Worm (Caenorhabditis elegans) whole organism, young adult: Measurements from ENCODE around the gene fahd-1.

Source experiments
- B0035.1 ChIP-seq: sonication (generic microtip); optimal IDR thresholded peaks from 2 replicates; lab custom pipeline; 2016; ENCODE audit warnings: missing genetic modification characterization, mild to moderate bottlenecking, missing compliant biosample characterization, missing genotype, missing genetic modification reagents
- B0261.1 ChIP-seq: sonication (generic microtip); optimal IDR thresholded peaks from 2 replicates; lab custom pipeline; 2016; ENCODE audit warnings: mild to moderate bottlenecking, missing genetic modification characterization, moderate library complexity, missing compliant biosample characterization
- C17E4.6 ChIP-seq: fragments of 200-800 bp; sonication (Bioruptor generic); IDR thresholded peaks from 2 replicates; pipeline ENCODE4 v1.3.6; 2022; ENCODE audit warnings: missing genetic modification reagents, missing genetic modification characterization, missing compliant biosample characterization
- F23B12.7 ChIP-seq: sonication (generic microtip); optimal IDR thresholded peaks from 2 replicates; lab custom pipeline; 2017; ENCODE audit warnings: missing genetic modification characterization, mild to moderate bottlenecking, missing compliant biosample characterization, antibody characterized with exemption, moderate library complexity; ENCODE audit not compliant: insufficient read depth
- F52B5.7 ChIP-seq: sonication (generic microtip); optimal IDR thresholded peaks from 2 replicates; lab custom pipeline; 2016; ENCODE audit warnings: mild to moderate bottlenecking, missing genetic modification characterization, missing compliant biosample characterization
- T07F8.4 ChIP-seq: sonication (generic microtip); optimal IDR thresholded peaks from 2 replicates; lab custom pipeline; 2016; ENCODE audit warnings: mild to moderate bottlenecking, missing genetic modification characterization, moderate library complexity, missing compliant biosample characterization
- Y53F4B.3 ChIP-seq: fragments of 200-800 bp; sonication (Bioruptor generic); IDR thresholded peaks from 2 replicates; pipeline ENCODE4 v1.3.6; 2022; ENCODE audit warnings: missing genetic modification reagents, missing genetic modification characterization, missing compliant biosample characterization
- Y53G8AR.9 ChIP-seq: fragments of 200-800 bp; sonication (Bioruptor generic); conservative IDR thresholded peaks from 2 replicates; pipeline ENCODE4 v1.3.6; 2022; ENCODE audit warnings: missing genetic modification reagents, missing genetic modification characterization, missing compliant biosample characterization
- Y67H2A.10 ChIP-seq: fragments of 200-800 bp; sonication (Bioruptor generic); conservative IDR thresholded peaks from 2 replicates; pipeline ENCODE4 v1.3.6; 2022; ENCODE audit warnings: missing genetic modification reagents, missing genetic modification characterization, missing compliant biosample characterization
- ZK185.1 ChIP-seq: sonication (generic microtip); optimal IDR thresholded peaks from 2 replicates; lab custom pipeline; 2016; ENCODE audit warnings: mild to moderate bottlenecking, missing genetic modification characterization, missing compliant biosample characterization; ENCODE audit not compliant: poor library complexity, severe bottlenecking
- aptf-3 ChIP-seq: fragments of 200-800 bp; sonication (Bioruptor generic); IDR thresholded peaks from 2 replicates; pipeline ENCODE4 v1.3.6; 2022; ENCODE audit warnings: missing genetic modification characterization, missing compliant biosample characterization
- athp-1 ChIP-seq: sonication (generic microtip); optimal IDR thresholded peaks from 2 replicates; lab custom pipeline; 2017; ENCODE audit warnings: mild to moderate bottlenecking, missing genetic modification characterization, missing compliant biosample characterization
- ceh-100 ChIP-seq: fragments of 200-800 bp; sonication (Bioruptor generic); IDR thresholded peaks from 2 replicates; pipeline ENCODE4 v1.3.6; 2022; ENCODE audit warnings: missing genetic modification reagents, missing genetic modification characterization, missing compliant biosample characterization
- ceh-79 ChIP-seq: sonication (generic microtip); optimal IDR thresholded peaks from 2 replicates; lab custom pipeline; 2017; ENCODE audit warnings: mild to moderate bottlenecking, missing genetic modification characterization, missing compliant biosample characterization
- chd-7 ChIP-seq: sonication (generic microtip); optimal IDR thresholded peaks from 2 replicates; lab custom pipeline; 2016; ENCODE audit warnings: mild to moderate bottlenecking, missing genetic modification characterization, moderate library complexity, missing compliant biosample characterization
- die-1 ChIP-seq: sonication (generic microtip); optimal IDR thresholded peaks from 2 replicates; lab custom pipeline; 2016; ENCODE audit warnings: missing genotype, mild to moderate bottlenecking, missing genetic modification characterization, missing compliant biosample characterization
- dpff-1 ChIP-seq: sonication (generic microtip); optimal IDR thresholded peaks from 2 replicates; lab custom pipeline; 2017; ENCODE audit warnings: mild to moderate bottlenecking, missing genetic modification characterization, missing compliant biosample characterization
- egl-44 ChIP-seq: fragments of 200-800 bp; sonication (Bioruptor generic); IDR thresholded peaks from 2 replicates; pipeline ENCODE4 v1.3.6; 2022; ENCODE audit warnings: missing genetic modification reagents, missing genetic modification characterization, missing compliant biosample characterization
- ekl-4 ChIP-seq: fragments of 200-800 bp; sonication (Bioruptor generic); IDR thresholded peaks from 2 replicates; pipeline ENCODE4 v1.3.6; 2022; ENCODE audit warnings: missing genetic modification reagents, missing genetic modification characterization, missing compliant biosample characterization
- hlh-26 ChIP-seq: fragments of 200-800 bp; sonication (Bioruptor generic); conservative IDR thresholded peaks from 2 replicates; pipeline ENCODE4 v1.3.6; 2022; ENCODE audit warnings: missing genetic modification reagents, missing genetic modification characterization, missing compliant biosample characterization
- hmg-20 ChIP-seq: fragments of 200-800 bp; sonication (Bioruptor generic); IDR thresholded peaks from 2 replicates; pipeline ENCODE4 v1.3.6; 2022; ENCODE audit warnings: missing genetic modification reagents, missing genetic modification characterization, missing compliant biosample characterization
- hrde-1 ChIP-seq: sonication (generic microtip); optimal IDR thresholded peaks from 2 replicates; lab custom pipeline; 2016; ENCODE audit warnings: missing genetic modification characterization, mild to moderate bottlenecking, missing compliant biosample characterization, moderate library complexity, missing genotype, missing genetic modification reagents, borderline replicate concordance
- lag-1 ChIP-seq: fragments of 200-800 bp; sonication (Bioruptor generic); IDR thresholded peaks from 2 replicates; pipeline ENCODE4 v1.3.6; 2022; ENCODE audit warnings: missing genetic modification reagents, missing genetic modification characterization, missing compliant biosample characterization
- let-607 ChIP-seq, 2 experiments: fragments of 200-800 bp in 1 of 2; sonication (Bioruptor generic) in 1 of 2; sonication (generic microtip) in 1 of 2; optimal IDR thresholded peaks; 2 replicates each; lab custom pipeline; 2016 to 2018; ENCODE audit warnings: mild to moderate bottlenecking in 2 of 2, missing compliant biosample characterization in 2 of 2, missing genetic modification characterization in 2 of 2, moderate library complexity in 2 of 2, missing genotype in 1 of 2
- lin-35 ChIP-seq, 3 experiments: fragments of 150-350 bp in 2 of 3; sonication (generic microtip) in 1 of 3; optimal IDR thresholded peaks; 2 replicates each; lab custom pipeline; 2014 to 2018; ENCODE audit warnings: missing biosample characterization in 3 of 3, missing genetic modification characterization in 3 of 3, missing genetic modification reagents in 3 of 3
- lsl-1 ChIP-seq: fragments of 200-800 bp; sonication (Bioruptor generic); optimal IDR thresholded peaks from 2 replicates; lab custom pipeline; 2018; ENCODE audit warnings: mild to moderate bottlenecking, missing genetic modification characterization, moderate library complexity, missing compliant biosample characterization
- madf-10 ChIP-seq: sonication (generic microtip); optimal IDR thresholded peaks from 2 replicates; lab custom pipeline; 2016; ENCODE audit warnings: mild to moderate bottlenecking, missing genetic modification characterization, missing compliant biosample characterization
- madf-8 ChIP-seq: fragments of 200-800 bp; sonication (Bioruptor generic); conservative IDR thresholded peaks from 2 replicates; pipeline ENCODE4 v1.3.6; 2022; ENCODE audit warnings: missing genetic modification reagents, missing genetic modification characterization, missing compliant biosample characterization
- mes-4 ChIP-seq: sonication (generic microtip); optimal IDR thresholded peaks from 2 replicates; lab custom pipeline; 2016; ENCODE audit warnings: missing genotype, missing genetic modification characterization, missing compliant biosample characterization
- mxl-1 ChIP-seq: sonication (generic microtip); optimal IDR thresholded peaks from 2 replicates; lab custom pipeline; 2016; ENCODE audit warnings: missing genetic modification characterization, missing compliant biosample characterization
- nfyb-1 ChIP-seq: fragments of 200-800 bp; sonication (Bioruptor generic); IDR thresholded peaks from 2 replicates; pipeline ENCODE4 v1.3.6; 2022; ENCODE audit warnings: missing genetic modification reagents, missing genetic modification characterization, missing compliant biosample characterization
- repo-1 ChIP-seq: sonication (generic microtip); optimal IDR thresholded peaks from 2 replicates; lab custom pipeline; 2017; ENCODE audit warnings: mild to moderate bottlenecking, missing genetic modification characterization, missing compliant biosample characterization
- sdz-38 ChIP-seq: sonication (generic microtip); optimal IDR thresholded peaks from 2 replicates; lab custom pipeline; 2016; ENCODE audit warnings: missing genotype, missing genetic modification characterization, missing compliant biosample characterization
- snpc-1.3 ChIP-seq: sonication (generic microtip); optimal IDR thresholded peaks from 2 replicates; lab custom pipeline; 2017; ENCODE audit warnings: missing genetic modification characterization, mild to moderate bottlenecking, missing compliant biosample characterization, antibody characterized with exemption, moderate library complexity, missing genotype, missing genetic modification reagents; ENCODE audit not compliant: insufficient read depth
- somi-1 ChIP-seq: fragments of 200-800 bp; sonication (Bioruptor generic); optimal IDR thresholded peaks from 2 replicates; lab custom pipeline; 2018; ENCODE audit warnings: mild to moderate bottlenecking, missing genetic modification characterization, missing compliant biosample characterization
- tlf-1 ChIP-seq: fragments of 200-800 bp; sonication (Bioruptor generic); optimal IDR thresholded peaks from 2 replicates; lab custom pipeline; 2018; ENCODE audit warnings: mild to moderate bottlenecking, missing genetic modification characterization, missing compliant biosample characterization
- unc-130 ChIP-seq: sonication (generic microtip); optimal IDR thresholded peaks from 2 replicates; lab custom pipeline; 2016; ENCODE audit warnings: missing genetic modification reagents, missing genetic modification characterization, missing compliant biosample characterization
- ztf-18 ChIP-seq: sonication (generic microtip); optimal IDR thresholded peaks from 2 replicates; lab custom pipeline; 2016; ENCODE audit warnings: missing genotype, mild to moderate bottlenecking, missing genetic modification characterization, missing compliant biosample characterization
- ztf-26 ChIP-seq: sonication (generic microtip); optimal IDR thresholded peaks from 2 replicates; lab custom pipeline; 2017; ENCODE audit warnings: missing genetic modification characterization, missing compliant biosample characterization
- ztf-28 ChIP-seq: fragments of 200-800 bp; sonication (Bioruptor generic); IDR thresholded peaks from 2 replicates; pipeline ENCODE4 v1.3.6; 2022; ENCODE audit warnings: missing genetic modification reagents, missing genetic modification characterization, missing compliant biosample characterization
- ztf-6 ChIP-seq: fragments of 200-800 bp; sonication (Bioruptor generic); IDR thresholded peaks from 2 replicates; pipeline ENCODE4 v1.3.6; 2022; ENCODE audit warnings: missing genetic modification reagents, missing genetic modification characterization, missing compliant biosample characterization

The fahd-1 gene

ce11 chrIII:7896925-7897324, 4.9 kb downstream of the fahd-1 start, which contains the start of gene ZK688.10 (continued):
- TF ChIP-seq ztf-18 (tag; lab: Kevin White, UChicago) = no peak

ce11 chrIII:7897733-7898132, 5.7 kb downstream of the fahd-1 start:
- TF ChIP-seq somi-1 (GFP tag; lab: Kevin White, UChicago) (peak; percentile 19), let-607 (tag; optimal IDR thresholded peaks at IDR 0.05; lab: Kevin White, UChicago) (no peak), nfyb-1 (no peak), dpff-1 (no peak), madf-10 (tag; lab: Kevin White, UChicago) (no peak)

- TF ChIP-seq F52B5.7 (tag; lab: Kevin White, UChicago) (no peak), Y53F4B.3 (GFP tag; lab: Robert Waterston, UW) (no peak), ztf-28 (GFP tag; lab: Robert Waterston, UW) (no peak), C17E4.6 (GFP tag; lab: Robert Waterston, UW) (no peak), ceh-79 (tag; lab: Kevin White, UChicago) (no peak), chd-7 (tag; lab: Kevin White, UChicago) (no peak), lag-1 (GFP tag; lab: Robert Waterston, UW) (no peak), repo-1 (no peak), unc-130 (GFP tag; lab: Kevin White, UChicago) (no peak), mes-4 (tag; lab: Kevin White, UChicago) (no peak), sdz-38 (no peak), mxl-1 (tag; lab: Kevin White, UChicago) (no peak), die-1 (no peak), hmg-20 (GFP tag; lab: Robert Waterston, UW) (no peak), egl-44 (GFP tag; lab: Robert Waterston, UW) (no peak), T07F8.4 (tag; lab: Kevin White, UChicago) (no peak)
Measured at ce11 chrIII:7900733-7901132, 8.7 kb downstream of the fahd-1 start, which contains the start of gene best-24. Gene best-24 (plus strand): TSS chrIII:7901033.

ce11 chrIII:7903427-7903826, 11.4 kb downstream of the fahd-1 start:
- no peak for TF ChIP-seq ztf-26
- TF ChIP-seq ZK185.1 (tag; lab: Kevin White, UChicago) = no peak
- no peak for TF ChIP-seq madf-8
- TF ChIP-seq Y53G8AR.9 (GFP tag; lab: Robert Waterston, UW) = no peak
- TF ChIP-seq aptf-3 (GFP tag; lab: Robert Waterston, UW) = no peak
- TF ChIP-seq mes-4 (tag; lab: Kevin White, UChicago) = no peak
- no peak for TF ChIP-seq B0261.1
- TF ChIP-seq C17E4.6 (GFP tag; lab: Robert Waterston, UW) = no peak
- no peak for TF ChIP-seq lsl-1 (GFP tag; lab: Kevin White, UChicago)
- TF ChIP-seq tlf-1 (GFP tag; lab: Kevin White, UChicago) = no peak
- no peak for TF ChIP-seq athp-1

ce11 chrIII:7907515-7907914, 15.5 kb downstream of the fahd-1 start, which contains the start of gene pcp-5:
Gene pcp-5 (minus strand): TSS chrIII:7907615.
- no peak for TF ChIP-seq ceh-100 (GFP tag; lab: Robert Waterston, UW)

ce11 chrIII:7909263-7909662, 17.2 kb downstream of the fahd-1 start, which contains the start of gene ZK688.1:
Gene ZK688.1 (plus strand): TSS chrIII:7909563.
- no peak for TF ChIP-seq B0035.1
- TF ChIP-seq Y67H2A.10 (GFP tag; lab: Robert Waterston, UW) = no peak
- no peak for TF ChIP-seq lin-35 (GFP tag; optimal IDR thresholded peaks at IDR 0.05; lab: Kevin White, UChicago)
- no peak for TF ChIP-seq snpc-1.3 (tag; lab: Kevin White, UChicago)
- no peak for TF ChIP-seq hrde-1 (tag; lab: Kevin White, UChicago)
- TF ChIP-seq F23B12.7 (tag; lab: Kevin White, UChicago) = no peak
- TF ChIP-seq ekl-4 (GFP tag; lab: Robert Waterston, UW) = no peak
- TF ChIP-seq ztf-6 (GFP tag; lab: Robert Waterston, UW) = no peak
- no peak for TF ChIP-seq hlh-26
- TF ChIP-seq, all 124 proteins: peak for 0
